Fruit fly (Drosophila melanogaster) whole organism, prepupa: ENCODE data around the gene CG43773.

ENCODE experiments used
- CG6854 ChIP-seq: fragments of 200-800 bp; sonication (Bioruptor generic); optimal IDR thresholded peaks from 2 replicates; lab custom pipeline; 2017; ENCODE audit warnings: missing biosample characterization, mild to moderate bottlenecking, missing genetic modification characterization
- CG7368 ChIP-seq: fragments of 200-800 bp; sonication (Bioruptor generic); optimal IDR thresholded peaks from 3 replicates; lab custom pipeline; 2016; ENCODE audit warnings: missing biosample characterization, missing genetic modification characterization
- dac ChIP-seq: fragments of 200-800 bp; sonication (Bioruptor generic); optimal IDR thresholded peaks from 2 replicates; lab custom pipeline; 2017; ENCODE audit warnings: missing biosample characterization, mild to moderate bottlenecking, missing genetic modification characterization
- fkh ChIP-seq: fragments of 200-800 bp; sonication (Bioruptor generic); optimal IDR thresholded peaks from 3 replicates; lab custom pipeline; 2017; ENCODE audit warnings: missing biosample characterization, mild to moderate bottlenecking, missing genetic modification characterization, moderate library complexity
- lz ChIP-seq: fragments of 200-800 bp; sonication (Bioruptor generic); optimal IDR thresholded peaks from 3 replicates; lab custom pipeline; 2016; ENCODE audit warnings: missing biosample characterization, missing genetic modification characterization
- vri ChIP-seq: fragments of 200-800 bp; sonication (Bioruptor generic); optimal IDR thresholded peaks from 3 replicates; lab custom pipeline; 2016; ENCODE audit warnings: missing biosample characterization, mild to moderate bottlenecking, missing genetic modification characterization

- no peak for TF ChIP-seq fkh (GFP tag; lab: Kevin White, UChicago)
- no peak for TF ChIP-seq lz (GFP tag; lab: Kevin White, UChicago)
- no peak for TF ChIP-seq dac (GFP tag; lab: Kevin White, UChicago)
- TF ChIP-seq CG7368 (GFP tag; lab: Kevin White, UChicago), result no peak
- TF ChIP-seq vri (GFP tag; lab: Kevin White, UChicago), result no peak
- TF ChIP-seq CG6854, result no peak
Measured at dm6 chr2L:4007390-4007789, at the start of gene CG43773.
